Worm (Caenorhabditis elegans) whole organism, L2 larva: ENCODE data around the gene sru-26.
A peak's percentile ranks its signal among the peaks of the same experiment; 100 is the strongest.

ENCODE experiments used
- C34F6.9 ChIP-seq: fragments of 150-350 bp; optimal IDR thresholded peaks from 2 replicates; lab custom pipeline; 2014; ENCODE audit warnings: missing biosample characterization, missing genetic modification characterization
- F13H6.1 ChIP-seq: sonication (generic microtip); optimal IDR thresholded peaks from 2 replicates; lab custom pipeline; 2016; ENCODE audit warnings: missing genetic modification characterization, missing compliant biosample characterization
- R02D3.7 ChIP-seq: fragments of 150-350 bp; optimal IDR thresholded peaks from 2 replicates; lab custom pipeline; 2014; ENCODE audit warnings: missing biosample characterization, missing genetic modification characterization
- Y55F3AM.14 ChIP-seq: fragments of 200-800 bp; sonication (Bioruptor generic); optimal IDR thresholded peaks from 2 replicates; lab custom pipeline; 2018; ENCODE audit warnings: mild to moderate bottlenecking, missing genetic modification characterization, missing compliant biosample characterization
- ZK546.5 ChIP-seq: sonication (generic microtip); optimal IDR thresholded peaks from 2 replicates; lab custom pipeline; 2017; ENCODE audit warnings: missing biosample characterization, missing genetic modification characterization
- alr-1 ChIP-seq: fragments of 150-350 bp; optimal IDR thresholded peaks from 2 replicates; lab custom pipeline; 2014; ENCODE audit warnings: missing biosample characterization, missing genetic modification characterization
- blmp-1 ChIP-seq: sonication (generic microtip); optimal IDR thresholded peaks from 2 replicates; lab custom pipeline; 2017; ENCODE audit warnings: missing genetic modification characterization, mild to moderate bottlenecking, missing compliant biosample characterization, antibody characterized with exemption, moderate library complexity; ENCODE audit not compliant: insufficient read depth
- ceh-16 ChIP-seq: fragments of 150-350 bp; optimal IDR thresholded peaks from 2 replicates; lab custom pipeline; 2014; ENCODE audit warnings: missing biosample characterization, missing genetic modification characterization
- ceh-82 ChIP-seq: fragments of 150-350 bp; optimal IDR thresholded peaks from 2 replicates; lab custom pipeline; 2014; ENCODE audit warnings: missing biosample characterization, missing genetic modification characterization
- crh-2 ChIP-seq: sonication (generic microtip); optimal IDR thresholded peaks from 2 replicates; lab custom pipeline; 2017; ENCODE audit warnings: missing biosample characterization, missing genetic modification characterization
- dmd-4 ChIP-seq: sonication (generic microtip); optimal IDR thresholded peaks from 2 replicates; lab custom pipeline; 2017; ENCODE audit warnings: missing biosample characterization, missing genetic modification characterization
- elt-1 ChIP-seq: fragments of 150-350 bp; optimal IDR thresholded peaks from 2 replicates; lab custom pipeline; 2014; ENCODE audit warnings: missing biosample characterization, missing genetic modification characterization
- fos-1 ChIP-seq: fragments of 150-350 bp; optimal IDR thresholded peaks from 2 replicates; lab custom pipeline; 2014; ENCODE audit warnings: missing biosample characterization, missing genetic modification characterization
- gmeb-1 ChIP-seq: fragments of 150-350 bp; optimal IDR thresholded peaks from 2 replicates; lab custom pipeline; 2014; ENCODE audit warnings: missing biosample characterization, missing genetic modification characterization
- lin-11 ChIP-seq: fragments of 150-350 bp; sonication (generic microtip); optimal IDR thresholded peaks from 2 replicates; lab custom pipeline; 2014; ENCODE audit warnings: missing biosample characterization, missing genetic modification characterization, inconsistent platforms, mixed read lengths
- lin-13 ChIP-seq: fragments of 150-350 bp; optimal IDR thresholded peaks from 2 replicates; lab custom pipeline; 2014; ENCODE audit warnings: missing biosample characterization, missing genetic modification reagents, missing genetic modification characterization
- lsy-2 ChIP-seq, 2 experiments: fragments of 150-350 bp in 1 of 2; sonication (generic microtip) in 1 of 2; optimal IDR thresholded peaks; 2 replicates each; lab custom pipeline; 2014 to 2017; ENCODE audit warnings: missing biosample characterization in 2 of 2, missing genetic modification characterization in 2 of 2
- mab-5 ChIP-seq: fragments of 150-350 bp; optimal IDR thresholded peaks from 2 replicates; lab custom pipeline; 2014; ENCODE audit warnings: missing biosample characterization, missing genetic modification characterization
- mbf-1 ChIP-seq: sonication (generic microtip); optimal IDR thresholded peaks from 2 replicates; lab custom pipeline; 2017; ENCODE audit warnings: missing biosample characterization, missing genetic modification characterization
- mdl-1 ChIP-seq, 2 experiments: fragments of 150-350 bp in 1 of 2; sonication (generic microtip) in 1 of 2; optimal IDR thresholded peaks; 2 replicates each; lab custom pipeline; 2017; ENCODE audit warnings: missing biosample characterization in 2 of 2, missing genetic modification characterization in 2 of 2
- nhr-10 ChIP-seq: sonication (generic microtip); optimal IDR thresholded peaks from 2 replicates; lab custom pipeline; 2017; ENCODE audit warnings: missing biosample characterization, missing genetic modification characterization
- nhr-11 ChIP-seq: fragments of 150-350 bp; optimal IDR thresholded peaks from 2 replicates; lab custom pipeline; 2014; ENCODE audit warnings: missing biosample characterization, missing genetic modification characterization
- nhr-12 ChIP-seq: fragments of 150-350 bp; optimal IDR thresholded peaks from 2 replicates; lab custom pipeline; 2014; ENCODE audit warnings: missing biosample characterization, missing genetic modification characterization
- nhr-129 ChIP-seq: fragments of 150-350 bp; optimal IDR thresholded peaks from 2 replicates; lab custom pipeline; 2014; ENCODE audit warnings: missing biosample characterization, missing genetic modification characterization
- nhr-23 ChIP-seq: fragments of 150-350 bp; optimal IDR thresholded peaks from 2 replicates; lab custom pipeline; 2014; ENCODE audit warnings: missing biosample characterization, missing genetic modification reagents, missing genetic modification characterization
- nhr-237 ChIP-seq: fragments of 150-350 bp; optimal IDR thresholded peaks from 2 replicates; lab custom pipeline; 2014; ENCODE audit warnings: missing biosample characterization, missing genetic modification characterization
- nhr-25 ChIP-seq: fragments of 150-350 bp; sonication (generic microtip); optimal IDR thresholded peaks from 3 replicates; lab custom pipeline; 2014; ENCODE audit warnings: missing biosample characterization, missing genetic modification characterization
- nhr-6 ChIP-seq: fragments of 150-350 bp; optimal IDR thresholded peaks from 2 replicates; lab custom pipeline; 2014; ENCODE audit warnings: missing biosample characterization, missing genetic modification characterization
- peb-1 ChIP-seq: fragments of 150-350 bp; optimal IDR thresholded peaks from 2 replicates; lab custom pipeline; 2014; ENCODE audit warnings: missing biosample characterization, missing genetic modification characterization
- skn-1 ChIP-seq: sonication (generic microtip); optimal IDR thresholded peaks from 2 replicates; lab custom pipeline; 2017; ENCODE audit warnings: missing biosample characterization, missing genetic modification characterization
- sma-3 ChIP-seq: sonication (generic microtip); optimal IDR thresholded peaks from 2 replicates; lab custom pipeline; 2016; ENCODE audit warnings: missing genetic modification reagents, missing genetic modification characterization, missing compliant biosample characterization
- unc-39 ChIP-seq: fragments of 150-350 bp; optimal IDR thresholded peaks from 2 replicates; lab custom pipeline; 2014; ENCODE audit warnings: missing biosample characterization, missing genetic modification characterization
- unc-55 ChIP-seq: fragments of 150-350 bp; sonication (generic microtip); optimal IDR thresholded peaks from 3 replicates; lab custom pipeline; 2014; ENCODE audit warnings: missing biosample characterization, missing genetic modification reagents, missing genetic modification characterization
- zag-1 ChIP-seq: fragments of 150-350 bp; optimal IDR thresholded peaks from 2 replicates; lab custom pipeline; 2014; ENCODE audit warnings: missing biosample characterization, missing genetic modification characterization
- ztf-1 ChIP-seq: fragments of 200-800 bp; sonication (Bioruptor generic); conservative IDR thresholded peaks from 2 replicates; pipeline ENCODE4 v1.3.6; 2022; ENCODE audit warnings: missing genetic modification characterization, missing compliant biosample characterization
- ztf-11 ChIP-seq: sonication (generic microtip); optimal IDR thresholded peaks from 2 replicates; lab custom pipeline; 2017; ENCODE audit warnings: missing biosample characterization, missing genetic modification characterization
- ztf-4 ChIP-seq: fragments of 150-350 bp; optimal IDR thresholded peaks from 2 replicates; lab custom pipeline; 2014; ENCODE audit warnings: missing biosample characterization, missing genetic modification characterization

sru-26 gene

ce11 chrIV:12531047-12531446, 43.8 kb downstream of the sru-26 start, which contains the start of gene F53B2.5:
F53B2.5 (minus strand) TSS chrIV:12531147.
- no peak for TF ChIP-seq R02D3.7 (tag; lab: Kevin White, UChicago)
- no peak for TF ChIP-seq ZK546.5 (tag; lab: Kevin White, UChicago)
- TF ChIP-seq ceh-82: no peak
- TF ChIP-seq sma-3: no peak
- no peak for TF ChIP-seq ztf-4 (tag; lab: Kevin White, UChicago)
- no peak for TF ChIP-seq nhr-10 (tag; lab: Kevin White, UChicago)
- TF ChIP-seq ztf-11 (tag; lab: Kevin White, UChicago): no peak
- TF ChIP-seq fos-1 (tag; lab: Kevin White, UChicago): no peak
- no peak for TF ChIP-seq nhr-23 (tag; lab: Kevin White, UChicago)
- TF ChIP-seq Y55F3AM.14 (GFP tag; lab: Kevin White, UChicago): no peak
- no peak for TF ChIP-seq mbf-1 (tag; lab: Kevin White, UChicago)
- no peak for TF ChIP-seq mdl-1 (tag; optimal IDR thresholded peaks at IDR 0.05; lab: Kevin White, UChicago)
- TF ChIP-seq mab-5 (tag; lab: Kevin White, UChicago): no peak
- TF ChIP-seq nhr-237: no peak
- no peak for TF ChIP-seq alr-1
- TF ChIP-seq crh-2 (tag; lab: Kevin White, UChicago): no peak
- TF ChIP-seq dmd-4 (tag; lab: Kevin White, UChicago): no peak
- no peak for TF ChIP-seq lsy-2 (tag; optimal IDR thresholded peaks at IDR 0.05; lab: Kevin White, UChicago)
- TF ChIP-seq ztf-1 (GFP tag; lab: Robert Waterston, UW): no peak
- no peak for TF ChIP-seq lin-11 (tag; lab: Kevin White, UChicago)

DNA sequence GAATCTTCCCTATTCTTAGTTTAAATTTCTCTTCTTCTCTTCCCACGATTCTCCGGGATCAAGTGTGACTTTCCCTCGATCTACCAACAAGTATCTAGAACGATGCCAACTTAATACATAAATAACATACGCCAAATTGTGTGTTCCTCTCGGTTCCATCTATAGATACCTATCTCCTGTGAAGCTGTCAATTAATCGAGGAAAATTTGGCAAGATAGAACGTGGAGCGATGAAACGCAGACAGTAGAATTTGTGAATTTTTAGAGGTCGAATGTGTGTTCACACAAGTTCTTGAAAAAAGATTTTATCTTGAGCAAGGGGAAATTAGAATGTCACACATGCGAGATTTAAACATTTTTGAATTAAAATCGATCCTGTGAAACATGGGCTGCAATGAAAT, 44.2 kb downstream of the sru-26 start:
- TF ChIP-seq nhr-25 (peak; percentile 3), nhr-10 (tag; lab: Kevin White, UChicago) (no peak), ceh-16 (tag; lab: Kevin White, UChicago) (peak; percentile 89), elt-1 (tag; lab: Kevin White, UChicago) (peak; percentile 71)

DNA sequence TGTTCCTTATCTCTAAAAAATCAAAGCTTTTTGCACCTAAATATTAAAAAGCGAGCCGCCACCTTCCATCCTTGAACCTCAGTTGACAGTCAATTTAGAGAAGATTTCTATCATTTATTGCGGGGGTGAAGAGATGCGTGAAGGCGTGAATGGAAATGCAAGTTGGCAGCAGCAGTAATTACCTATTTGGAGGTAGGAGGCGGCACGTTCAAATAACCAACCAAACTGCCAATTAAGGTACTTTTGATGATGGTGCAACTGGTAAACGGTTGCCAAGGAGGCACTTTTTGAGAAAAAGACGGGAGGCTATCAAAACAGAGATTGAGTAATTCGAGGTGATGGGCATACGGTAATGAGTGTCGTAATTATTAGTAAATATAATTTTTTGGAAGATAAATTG, 49.1 kb downstream of the sru-26 start:
- TF ChIP-seq gmeb-1 (no peak), Y55F3AM.14 (GFP tag; lab: Kevin White, UChicago) (no peak), nhr-23 (tag; lab: Kevin White, UChicago) (no peak), peb-1 (tag; lab: Kevin White, UChicago) (no peak), nhr-129 (tag; lab: Kevin White, UChicago) (no peak), lin-13 (no peak), mbf-1 (tag; lab: Kevin White, UChicago) (no peak), unc-39 (tag; lab: Kevin White, UChicago) (no peak), R02D3.7 (tag; lab: Kevin White, UChicago) (no peak), nhr-6 (tag; lab: Kevin White, UChicago) (no peak), ZK546.5 (tag; lab: Kevin White, UChicago) (no peak), elt-1 (tag; lab: Kevin White, UChicago) (no peak), zag-1 (tag; lab: Kevin White, UChicago) (no peak), ceh-82 (no peak), F13H6.1 (tag; lab: Kevin White, UChicago) (no peak)

DNA sequence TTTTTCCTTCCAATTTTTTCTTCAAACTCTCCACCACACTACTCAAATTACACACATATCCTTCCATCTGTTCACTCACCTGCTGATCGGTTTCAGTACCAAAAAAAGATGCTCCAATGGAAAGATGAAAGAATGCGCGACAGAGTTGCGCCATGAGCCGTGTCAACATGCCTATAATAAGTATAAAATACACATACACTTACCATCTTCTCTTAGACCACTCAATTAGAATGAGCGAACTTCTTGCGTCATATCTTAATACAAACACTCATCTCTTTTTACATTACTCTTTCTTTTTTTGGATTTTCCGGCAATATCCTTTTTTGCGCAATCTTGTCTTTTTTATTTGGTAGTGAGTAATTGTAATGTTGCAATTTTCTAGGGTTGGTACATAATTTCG, 50.4 kb downstream of the sru-26 start:
- no peak for TF ChIP-seq mab-5 (tag; lab: Kevin White, UChicago)
- TF ChIP-seq unc-55 (GFP tag; lab: Kevin White, UChicago): no peak
- TF ChIP-seq alr-1: no peak
- TF ChIP-seq C34F6.9 (tag; lab: Kevin White, UChicago): no peak
- no peak for TF ChIP-seq ceh-16 (tag; lab: Kevin White, UChicago)
- TF ChIP-seq unc-39 (tag; lab: Kevin White, UChicago): no peak
- no peak for TF ChIP-seq nhr-11 (tag; lab: Kevin White, UChicago)
- TF ChIP-seq ceh-82: no peak
- TF ChIP-seq crh-2 (tag; lab: Kevin White, UChicago): no peak
- no peak for TF ChIP-seq ztf-4 (tag; lab: Kevin White, UChicago)
- TF ChIP-seq blmp-1: no peak
- TF ChIP-seq skn-1 (tag; lab: Kevin White, UChicago): no peak
- no peak for TF ChIP-seq elt-1 (tag; lab: Kevin White, UChicago)
- no peak for TF ChIP-seq nhr-12 (tag; lab: Kevin White, UChicago)
- no peak for TF ChIP-seq ztf-1 (GFP tag; lab: Robert Waterston, UW)
- no peak for TF ChIP-seq lsy-2 (tag; optimal IDR thresholded peaks at IDR 0.05; lab: Kevin White, UChicago)
- TF ChIP-seq lin-11 (tag; lab: Kevin White, UChicago): no peak
- no peak for TF ChIP-seq nhr-10 (tag; lab: Kevin White, UChicago)
- TF ChIP-seq, all 48 proteins: peak for 0
